Worm (Caenorhabditis elegans): ENCODE results near the gene rps-21.

Gene rps-21

DNA sequence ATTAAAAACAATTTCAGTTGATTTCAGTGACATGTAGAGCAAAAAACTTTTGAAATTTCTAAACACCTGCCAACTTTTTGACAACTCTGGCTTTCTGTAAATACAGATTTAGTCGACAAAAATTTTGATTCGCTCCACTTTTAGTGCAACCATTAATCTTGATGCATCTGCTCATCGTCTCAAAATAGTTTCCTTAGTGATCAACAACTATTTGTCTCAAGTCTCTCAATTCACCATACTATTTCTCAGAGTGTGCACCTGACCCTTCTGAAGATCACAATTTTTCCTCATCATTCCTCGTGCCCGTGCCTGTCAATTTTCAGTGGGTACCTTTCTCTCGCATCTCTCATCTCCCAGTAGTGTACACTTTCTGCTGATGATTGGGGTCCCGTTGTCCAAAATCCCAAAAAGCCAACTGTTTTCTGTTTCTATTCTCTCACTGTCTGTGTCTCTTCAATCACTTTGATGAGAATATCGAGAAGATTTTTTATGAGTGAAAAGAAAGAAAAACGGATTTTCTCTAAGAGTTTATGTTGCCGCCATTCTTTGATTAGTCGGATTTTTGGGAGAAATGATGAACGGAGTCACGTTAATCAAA, 27.6 kb upstream of the rps-21 start (continued):
- TF ChIP-seq tlp-1 (tag; optimal IDR thresholded peaks at IDR 0.05) = no peak
- no peak for TF ChIP-seq pax-3 (tag; optimal IDR thresholded peaks at IDR 0.05)
- TF ChIP-seq lin-15B (tag; optimal IDR thresholded peaks at IDR 0.05) = no peak
- no peak for TF ChIP-seq ama-1 (optimal IDR thresholded peaks at IDR 0.05)
- no peak for TF ChIP-seq ets-5 (GFP tag; IDR thresholded peaks at IDR 0.05)
- TF ChIP-seq unc-98 (GFP tag; IDR thresholded peaks at IDR 0.05) = peak; percentile 67
- no peak for TF ChIP-seq ceh-88 (GFP tag; IDR thresholded peaks at IDR 0.05)
- no peak for TF ChIP-seq fkh-4 (tag; optimal IDR thresholded peaks at IDR 0.05; ENCODE audit: borderline replicate concordance)
- TF ChIP-seq dpl-1 (GFP tag; optimal IDR thresholded peaks at IDR 0.05) = peak; percentile 5 to 30 (median 19)
- TF ChIP-seq snpc-4 (tag; optimal IDR thresholded peaks at IDR 0.05) = no peak
- no peak for TF ChIP-seq nhr-90 (tag; optimal IDR thresholded peaks at IDR 0.05; ENCODE audit: poor library complexity)
- peak; percentile 28 for TF ChIP-seq C16A3.4 (tag; optimal IDR thresholded peaks at IDR 0.05)
- no peak for TF ChIP-seq ceh-8 (GFP tag; optimal IDR thresholded peaks at IDR 0.05)
- TF ChIP-seq efl-1 (optimal IDR thresholded peaks at IDR 0.05) = peak; percentile 22 to 52
- TF ChIP-seq efl-1 (GFP tag; optimal IDR thresholded peaks at IDR 0.05 in 1 of 2) = peak; percentile 23 to 81
- TF ChIP-seq unc-86 (tag; optimal IDR thresholded peaks at IDR 0.05) = no peak
- TF ChIP-seq nhr-76 (tag; optimal IDR thresholded peaks at IDR 0.05) = no peak
- TF ChIP-seq hlh-17 (GFP tag; optimal IDR thresholded peaks at IDR 0.05; ENCODE audit: borderline replicate concordance) = no peak
- peak; percentile 90 for TF ChIP-seq lin-14 (GFP tag; optimal IDR thresholded peaks at IDR 0.05)
- peak; percentile 58 for TF ChIP-seq tbx-2 (tag; optimal IDR thresholded peaks at IDR 0.05)
- TF ChIP-seq nhr-11 (tag; optimal IDR thresholded peaks at IDR 0.05) = peak; percentile 65
- peak; percentile 74 for TF ChIP-seq blmp-1 (tag; optimal IDR thresholded peaks at IDR 0.05)
- TF ChIP-seq ceh-63 (GFP tag; optimal IDR thresholded peaks at IDR 0.05) = no peak
- peak; percentile 71 for TF ChIP-seq ztf-4 (tag; optimal IDR thresholded peaks at IDR 0.05)
- peak; percentile 32 for TF ChIP-seq unc-130 (tag; optimal IDR thresholded peaks at IDR 0.05)
- TF ChIP-seq nhr-71 (tag; optimal IDR thresholded peaks at IDR 0.05) = peak; percentile 94
- no peak for TF ChIP-seq zag-1 (tag; optimal IDR thresholded peaks at IDR 0.05)
- no peak for TF ChIP-seq zip-4 (GFP tag; optimal IDR thresholded peaks at IDR 0.05)
- TF ChIP-seq ceh-82 (tag; optimal IDR thresholded peaks at IDR 0.05) = no peak
- TF ChIP-seq nhr-12 (tag; optimal IDR thresholded peaks at IDR 0.05) = no peak
- no peak for TF ChIP-seq unc-30 (tag; optimal IDR thresholded peaks at IDR 0.05)
- no peak for TF ChIP-seq nhr-84 (tag; optimal IDR thresholded peaks at IDR 0.05)
- no peak for TF ChIP-seq C04F5.9 (tag; optimal IDR thresholded peaks at IDR 0.05)
- no peak for TF ChIP-seq aly-2 (tag; optimal IDR thresholded peaks at IDR 0.05)
- TF ChIP-seq hpl-2 (GFP tag; optimal IDR thresholded peaks at IDR 0.05) = no peak
- TF ChIP-seq swsn-7 (tag; optimal IDR thresholded peaks at IDR 0.05) = peak; percentile 53
- TF ChIP-seq fos-1 (tag; optimal IDR thresholded peaks at IDR 0.05) = no peak
- no peak for TF ChIP-seq egl-13 (tag; optimal IDR thresholded peaks at IDR 0.05)
- no peak for TF ChIP-seq elt-2 (tag; optimal IDR thresholded peaks at IDR 0.05)
- no peak for TF ChIP-seq nhr-77 (tag; optimal IDR thresholded peaks at IDR 0.05)
- TF ChIP-seq mdl-1 (tag; optimal IDR thresholded peaks at IDR 0.05) = peak in 1 of 2 experiments; percentile 14
- no peak for TF ChIP-seq nhr-28 (tag; optimal IDR thresholded peaks at IDR 0.05)
- TF ChIP-seq egl-27 (tag; optimal IDR thresholded peaks at IDR 0.05) = no peak
- no peak for TF ChIP-seq grh-1 (GFP tag; IDR thresholded peaks at IDR 0.05)
- no peak for TF ChIP-seq sox-4 (tag; optimal IDR thresholded peaks at IDR 0.05)
- TF ChIP-seq lin-39 (tag; optimal IDR thresholded peaks at IDR 0.05) = peak; percentile 63
- no peak for TF ChIP-seq pqm-1 (tag; optimal IDR thresholded peaks at IDR 0.05)
- TF ChIP-seq mab-9 (GFP tag; IDR thresholded peaks at IDR 0.05) = no peak
- peak; percentile 34 for TF ChIP-seq xbp-1 (tag; optimal IDR thresholded peaks at IDR 0.05)
- TF ChIP-seq aha-1 (tag; optimal IDR thresholded peaks at IDR 0.05) = no peak
- peak; percentile 46 for TF ChIP-seq sup-37 (GFP tag; optimal IDR thresholded peaks at IDR 0.05)
- no peak for TF ChIP-seq F16B12.6 (tag; optimal IDR thresholded peaks at IDR 0.05)
- TF ChIP-seq lir-3 (tag; optimal IDR thresholded peaks at IDR 0.05; ENCODE audit: poor library complexity) = peak; percentile 31
- peak in 1 of 2 experiments; percentile 6 for TF ChIP-seq lin-35 (GFP tag; optimal IDR thresholded peaks at IDR 0.05)
